Fruit fly (Drosophila melanogaster) whole organism, embryonic: ENCODE measurements around the gene CG6126.
A peak's percentile ranks its signal among the peaks of the same experiment; 100 is the strongest.

Experiments
- Atf3 ChIP-seq: fragments of 200-800 bp; sonication (Bioruptor generic); optimal IDR thresholded peaks from 3 replicates; lab custom pipeline; 2016; ENCODE audit warnings: missing biosample characterization, missing genetic modification characterization
- Awh ChIP-seq: fragments of 200-800 bp; sonication (Bioruptor generic); IDR thresholded peaks from 2 replicates; pipeline ENCODE4, ENCODE4 v1.3.6; 2022; ENCODE audit warnings: missing biosample characterization, missing genetic modification characterization
- B-H1 ChIP-seq: fragments of 200-800 bp; sonication (Bioruptor generic); IDR thresholded peaks from 3 replicates; pipeline ENCODE4 v1.3.6; 2022; ENCODE audit warnings: missing biosample characterization, missing genetic modification characterization
- Blimp-1 ChIP-seq: fragments of 200-800 bp; sonication (Bioruptor generic); optimal IDR thresholded peaks from 3 replicates; lab custom pipeline; 2018; ENCODE audit warnings: missing biosample characterization, missing genetic modification characterization, mild to moderate bottlenecking, moderate library complexity, missing genetic modification reagents
- Bteb2 ChIP-seq: fragments of 200-800 bp; sonication (Bioruptor generic); optimal IDR thresholded peaks from 2 replicates; lab custom pipeline; 2016; ENCODE audit warnings: missing biosample characterization, missing genetic modification characterization
- CG1024 ChIP-seq: fragments of 200-800 bp; sonication (Bioruptor generic); IDR thresholded peaks from 2 replicates; pipeline ENCODE4 v1.3.6; 2022; ENCODE audit warnings: missing biosample characterization, missing genetic modification characterization
- CG17359 ChIP-seq: fragments of 200-800 bp; sonication (Bioruptor generic); optimal IDR thresholded peaks from 3 replicates; lab custom pipeline; 2018; ENCODE audit warnings: missing biosample characterization, mild to moderate bottlenecking, missing genetic modification characterization, moderate library complexity
- CG18619 ChIP-seq: fragments of 200-800 bp; sonication (Bioruptor generic); optimal IDR thresholded peaks from 3 replicates; lab custom pipeline; 2017; ENCODE audit warnings: missing biosample characterization, mild to moderate bottlenecking, missing genetic modification characterization
- CG18764 ChIP-seq: fragments of 200-800 bp; sonication (Bioruptor generic); optimal IDR thresholded peaks from 3 replicates; lab custom pipeline; 2016; ENCODE audit warnings: missing biosample characterization, missing genetic modification characterization
- CG3407 ChIP-seq: fragments of 200-800 bp; sonication (Bioruptor generic); optimal IDR thresholded peaks from 2 replicates; lab custom pipeline; 2018; ENCODE audit warnings: missing biosample characterization, mild to moderate bottlenecking, missing genetic modification characterization
- CG42726 ChIP-seq: fragments of 200-800 bp; sonication (Bioruptor generic); IDR thresholded peaks from 2 replicates; pipeline ENCODE4 v1.3.6; 2022; ENCODE audit warnings: missing biosample characterization, missing genetic modification characterization; ENCODE audit not compliant: partially characterized antibody
- CG4282 ChIP-seq: fragments of 200-800 bp; sonication (Bioruptor generic); optimal IDR thresholded peaks from 2 replicates; lab custom pipeline; 2016; ENCODE audit warnings: missing biosample characterization, missing genetic modification characterization
- CG4854 ChIP-seq: fragments of 200-800 bp; sonication (Bioruptor generic); optimal IDR thresholded peaks from 2 replicates; lab custom pipeline; 2016; ENCODE audit warnings: missing biosample characterization, missing genetic modification characterization, inconsistent platforms
- CG6175 ChIP-seq: fragments of 200-800 bp; sonication (Bioruptor generic); IDR thresholded peaks from 3 replicates; pipeline ENCODE4 v1.3.6; 2022; ENCODE audit warnings: missing biosample characterization, missing genetic modification characterization
- CG6765 ChIP-seq: fragments of 200-800 bp; sonication (Bioruptor generic); optimal IDR thresholded peaks from 3 replicates; lab custom pipeline; 2017; ENCODE audit warnings: missing biosample characterization, mild to moderate bottlenecking, missing genetic modification characterization
- CG6854 ChIP-seq: fragments of 200-800 bp; sonication (Bioruptor generic); optimal IDR thresholded peaks from 3 replicates; lab custom pipeline; 2017; ENCODE audit warnings: missing biosample characterization, mild to moderate bottlenecking, missing genetic modification characterization
- CG7556 ChIP-seq: fragments of 200-800 bp; sonication (Bioruptor generic); optimal IDR thresholded peaks from 2 replicates; lab custom pipeline; 2017; ENCODE audit warnings: missing biosample characterization, mild to moderate bottlenecking, missing genetic modification characterization
- CG7987 ChIP-seq: fragments of 200-800 bp; sonication (Bioruptor generic); optimal IDR thresholded peaks from 2 replicates; lab custom pipeline; 2018; ENCODE audit warnings: missing biosample characterization, mild to moderate bottlenecking, missing genetic modification characterization, moderate library complexity
- CG9215 ChIP-seq: fragments of 200-800 bp; sonication (Bioruptor generic); IDR thresholded peaks from 2 replicates; pipeline ENCODE4 v1.3.6; 2022; ENCODE audit warnings: missing biosample characterization, missing genetic modification characterization
- CG9437 ChIP-seq: fragments of 200-800 bp; sonication (Bioruptor generic); optimal IDR thresholded peaks from 2 replicates; lab custom pipeline; 2018; ENCODE audit warnings: missing biosample characterization, mild to moderate bottlenecking, missing genetic modification characterization
- CG9609 ChIP-seq: fragments of 200-800 bp; sonication (Bioruptor generic); optimal IDR thresholded peaks from 3 replicates; lab custom pipeline; 2016; ENCODE audit warnings: missing biosample characterization, missing genetic modification characterization
- CoRest ChIP-seq: fragments of 200-800 bp; sonication (Bioruptor generic); optimal IDR thresholded peaks from 3 replicates; lab custom pipeline; 2018; ENCODE audit warnings: missing biosample characterization, mild to moderate bottlenecking, missing genetic modification characterization, moderate library complexity
- Dfd ChIP-seq, 2 experiments: fragments of >200 bp; optimal IDR thresholded peaks; 2 replicates each; lab custom pipeline; 2017; ENCODE audit warnings: missing biosample characterization in 2 of 2, missing genetic modification characterization in 2 of 2
- E2f1 ChIP-seq: fragments of 200-800 bp; sonication (Bioruptor generic); IDR thresholded peaks from 2 replicates; pipeline ENCODE4 v1.3.6; 2022; ENCODE audit warnings: missing biosample characterization, missing genetic modification characterization
- E2f2 ChIP-seq: fragments of 200-800 bp; sonication (Bioruptor generic); IDR thresholded peaks from 2 replicates; pipeline ENCODE4 v1.3.6; 2022; ENCODE audit warnings: missing biosample characterization, missing genetic modification characterization
- ERR ChIP-seq: fragments of 200-800 bp; sonication (Bioruptor generic); optimal IDR thresholded peaks from 2 replicates; lab custom pipeline; 2016; ENCODE audit warnings: missing biosample characterization, missing genetic modification characterization
- HLH4C ChIP-seq: fragments of 200-800 bp; sonication (Bioruptor generic); IDR thresholded peaks from 3 replicates; pipeline ENCODE4 v1.3.6; 2022; ENCODE audit warnings: missing biosample characterization, missing genetic modification characterization; ENCODE audit not compliant: partially characterized antibody
- Meics ChIP-seq: fragments of 200-800 bp; sonication (Bioruptor generic); optimal IDR thresholded peaks from 2 replicates; lab custom pipeline; 2017; ENCODE audit warnings: missing biosample characterization, mild to moderate bottlenecking, missing genetic modification characterization
- Opbp ChIP-seq: fragments of 200-800 bp; sonication (Bioruptor generic); IDR thresholded peaks from 3 replicates; pipeline ENCODE4 v1.3.6; 2022; ENCODE audit warnings: missing biosample characterization, missing genetic modification characterization; ENCODE audit not compliant: partially characterized antibody
- Rx ChIP-seq: fragments of 200-800 bp; sonication (Bioruptor generic); IDR thresholded peaks from 2 replicates; pipeline ENCODE4 v1.3.6; 2022; ENCODE audit warnings: missing biosample characterization, missing genetic modification characterization
- Spps ChIP-seq: fragments of 200-800 bp; sonication (Bioruptor generic); optimal IDR thresholded peaks from 2 replicates; lab custom pipeline; 2018; ENCODE audit warnings: missing biosample characterization, mild to moderate bottlenecking, missing genetic modification characterization
- al ChIP-seq: fragments of 200-800 bp; sonication (Bioruptor generic); IDR thresholded peaks from 2 replicates; pipeline ENCODE4 v1.3.6; 2022; ENCODE audit warnings: missing biosample characterization, missing genetic modification characterization
- ap ChIP-seq: fragments of 200-800 bp; sonication (Bioruptor generic); IDR thresholded peaks from 2 replicates; pipeline ENCODE4 v1.3.6; 2022; ENCODE audit warnings: missing biosample characterization, missing genetic modification characterization
- cato ChIP-seq: fragments of 200-800 bp; sonication (Bioruptor generic); optimal IDR thresholded peaks from 2 replicates; lab custom pipeline; 2016; ENCODE audit warnings: missing biosample characterization, missing genetic modification characterization, borderline replicate concordance
- caup ChIP-seq: fragments of 200-800 bp; sonication (Bioruptor generic); optimal IDR thresholded peaks from 3 replicates; lab custom pipeline; 2017; ENCODE audit warnings: missing biosample characterization, mild to moderate bottlenecking, missing genetic modification characterization, moderate library complexity; ENCODE audit not compliant: severe bottlenecking
- en ChIP-seq: fragments of 200-800 bp; sonication (Bioruptor generic); optimal IDR thresholded peaks from 2 replicates; lab custom pipeline; 2016; ENCODE audit warnings: missing biosample characterization, missing genetic modification characterization
- exex ChIP-seq: fragments of 200-800 bp; sonication (Bioruptor generic); optimal IDR thresholded peaks from 4 replicates; lab custom pipeline; 2018; ENCODE audit warnings: missing biosample characterization, mild to moderate bottlenecking, missing genetic modification characterization, moderate library complexity
- grau ChIP-seq: fragments of 200-800 bp; optimal IDR thresholded peaks from 3 replicates; lab custom pipeline; 2019; ENCODE audit warnings: missing biosample characterization, mild to moderate bottlenecking, missing genetic modification characterization, moderate library complexity
- h ChIP-seq: fragments of >200 bp; optimal IDR thresholded peaks from 2 replicates; lab custom pipeline; 2017
- kni ChIP-seq: fragments of 200-800 bp; sonication (Bioruptor generic); optimal IDR thresholded peaks from 3 replicates; lab custom pipeline; 2017; ENCODE audit warnings: mild to moderate bottlenecking, missing biosample characterization, missing genetic modification reagents, missing genetic modification characterization
- pzg ChIP-seq: fragments of 200-800 bp; sonication (Bioruptor generic); optimal IDR thresholded peaks from 3 replicates; lab custom pipeline; 2018; ENCODE audit warnings: missing biosample characterization, mild to moderate bottlenecking, missing genetic modification characterization, moderate library complexity
- row ChIP-seq: fragments of 200-800 bp; sonication (Bioruptor generic); IDR thresholded peaks from 3 replicates; pipeline ENCODE4 v1.3.6; 2022; ENCODE audit warnings: missing biosample characterization, missing genetic modification characterization
- salm ChIP-seq: fragments of 200-800 bp; sonication (Bioruptor generic); optimal IDR thresholded peaks from 2 replicates; lab custom pipeline; 2018; ENCODE audit warnings: missing biosample characterization, mild to moderate bottlenecking, missing genetic modification characterization
- schlank ChIP-seq: fragments of 200-800 bp; sonication (Bioruptor generic); optimal IDR thresholded peaks from 2 replicates; lab custom pipeline; 2018; ENCODE audit warnings: missing biosample characterization, mild to moderate bottlenecking, missing genetic modification characterization
- sens ChIP-seq: fragments of 200-800 bp; sonication (Bioruptor generic); peaks from one replicate; lab custom pipeline; 2016; ENCODE audit warnings: missing biosample characterization, missing genetic modification characterization
- so ChIP-seq: fragments of 200-800 bp; sonication (Bioruptor generic); IDR thresholded peaks from 3 replicates; pipeline ENCODE4 v1.3.6; 2022; ENCODE audit warnings: missing biosample characterization, missing genetic modification characterization
- sob ChIP-seq: fragments of 200-800 bp; sonication (Bioruptor generic); IDR thresholded peaks from 2 replicates; pipeline ENCODE4 v1.3.6; 2022; ENCODE audit warnings: missing biosample characterization, missing genetic modification characterization
- tgo ChIP-seq: fragments of 200-800 bp; sonication (Bioruptor generic); IDR thresholded peaks from 3 replicates; pipeline ENCODE4 v1.3.6; 2022; ENCODE audit warnings: missing biosample characterization, missing genetic modification characterization
- trh ChIP-seq: fragments of 200-800 bp; sonication (Bioruptor generic); optimal IDR thresholded peaks from 2 replicates; lab custom pipeline; 2016; ENCODE audit warnings: missing biosample characterization, missing genetic modification characterization
- unpg ChIP-seq: fragments of 200-800 bp; sonication (Bioruptor generic); optimal IDR thresholded peaks from 3 replicates; lab custom pipeline; 2018; ENCODE audit warnings: missing biosample characterization, mild to moderate bottlenecking, missing genetic modification characterization, moderate library complexity
- zf30C ChIP-seq: fragments of 200-800 bp; sonication (Bioruptor generic); optimal IDR thresholded peaks from 3 replicates; lab custom pipeline; 2018; ENCODE audit warnings: missing biosample characterization, mild to moderate bottlenecking, missing genetic modification characterization

CG6126 gene

dm6 chr3R:16213792-16214473 is 11.1 kb upstream of the CG6126 start (continued):
- TF ChIP-seq Awh (no peak), grau (tag; lab: Kevin White, UChicago) (peak; percentile 40), ERR (GFP tag; lab: Kevin White, UChicago) (no peak), CG9215 (GFP tag; lab: Robert Waterston, UW) (no peak), en (no peak), Blimp-1 (GFP tag; lab: Kevin White, UChicago) (no peak), Spps (tag; lab: Kevin White, UChicago) (no peak), Opbp (no peak), pzg (GFP tag; lab: Kevin White, UChicago) (no peak), CG4282 (no peak), al (GFP tag; lab: Robert Waterston, UW) (no peak), kni (GFP tag; lab: Kevin White, UChicago) (no peak), CG7987 (no peak), CoRest (tag; lab: Kevin White, UChicago) (peak; percentile 34), CG17359 (peak; percentile 17), cato (GFP tag; lab: Kevin White, UChicago) (no peak), tgo (GFP tag; lab: Robert Waterston, UW) (no peak), sob (GFP tag; lab: Robert Waterston, UW) (no peak), CG3407 (GFP tag; lab: Kevin White, UChicago) (no peak), E2f1 (GFP tag; lab: Robert Waterston, UW) (no peak), so (GFP tag; lab: Robert Waterston, UW) (no peak), Atf3 (GFP tag; lab: Kevin White, UChicago) (no peak), CG6175 (no peak), zf30C (GFP tag; lab: Kevin White, UChicago) (no peak), Meics (GFP tag; lab: Kevin White, UChicago) (peak; percentile 69), trh (GFP tag; lab: Kevin White, UChicago) (no peak), Dfd (GFP tag; optimal IDR thresholded peaks at IDR 0.05; lab: Kevin White, UChicago) (no peak), CG7556 (GFP tag; lab: Kevin White, UChicago) (peak; percentile 79), CG6854 (GFP tag; lab: Kevin White, UChicago) (no peak), row (peak; percentile 5; the same call in 1 of the 3 replicates), salm (tag; lab: Kevin White, UChicago) (no peak), h (lab: Kevin White, UChicago) (no peak), CG1024 (GFP tag; lab: Robert Waterston, UW) (no peak), Rx (GFP tag; lab: Robert Waterston, UW) (no peak), unpg (GFP tag; lab: Kevin White, UChicago) (no peak), exex (tag; lab: Kevin White, UChicago) (no peak), caup (GFP tag; lab: Kevin White, UChicago) (no peak), CG9609 (GFP tag; lab: Kevin White, UChicago) (no peak), HLH4C (GFP tag; lab: Robert Waterston, UW) (no peak), CG9437 (GFP tag; lab: Kevin White, UChicago) (peak; percentile 33), E2f2 (no peak), schlank (no peak), Bteb2 (GFP tag; lab: Kevin White, UChicago) (no peak), CG18619 (GFP tag; lab: Kevin White, UChicago) (no peak), B-H1 (GFP tag; lab: Robert Waterston, UW) (no peak), sens (peak; percentile 58), CG18764 (no peak), ap (GFP tag; lab: Robert Waterston, UW) (no peak), CG6765 (GFP tag; lab: Kevin White, UChicago) (peak; percentile 19), CG4854 (GFP tag; lab: Kevin White, UChicago) (no peak), CG42726 (GFP tag; lab: Robert Waterston, UW) (no peak)
